Fruit fly (Drosophila melanogaster) whole organism, embryonic: ENCODE measurements around the gene mia.

Experiments used
- Adf1 ChIP-seq: fragments of 200-800 bp; sonication (Bioruptor generic); IDR thresholded peaks from 2 replicates; pipeline ENCODE4 v1.3.6; 2022; ENCODE audit warnings: missing biosample characterization, missing genetic modification characterization
- Aef1 ChIP-seq: fragments of 200-800 bp; sonication (Bioruptor generic); IDR thresholded peaks from 3 replicates; pipeline ENCODE4 v1.3.6; 2022; ENCODE audit warnings: missing biosample characterization, missing genetic modification characterization
- Atf-2 ChIP-seq: fragments of 200-800 bp; sonication (Bioruptor generic); optimal IDR thresholded peaks from 2 replicates; lab custom pipeline; 2016; ENCODE audit warnings: missing biosample characterization, missing genetic modification characterization
- BEAF-32 ChIP-seq: fragments of 200-800 bp; sonication (Bioruptor generic); optimal IDR thresholded peaks from 3 replicates; lab custom pipeline; 2017; ENCODE audit warnings: missing biosample characterization, missing genetic modification characterization, mild to moderate bottlenecking, moderate library complexity, missing genetic modification reagents
- BtbVII ChIP-seq: fragments of 200-800 bp; sonication (Bioruptor generic); optimal IDR thresholded peaks from 3 replicates; lab custom pipeline; 2017; ENCODE audit warnings: missing biosample characterization, mild to moderate bottlenecking, missing genetic modification characterization
- CG10565 ChIP-seq: fragments of 200-800 bp; sonication (Bioruptor generic); optimal IDR thresholded peaks from 3 replicates; lab custom pipeline; 2016; ENCODE audit warnings: missing biosample characterization, mild to moderate bottlenecking, missing genetic modification characterization
- CG11696 ChIP-seq: fragments of 200-800 bp; sonication (Bioruptor generic); IDR thresholded peaks from 2 replicates; pipeline ENCODE4 v1.3.6; 2022; ENCODE audit warnings: missing biosample characterization, missing genetic modification characterization
- CG13424 ChIP-seq: fragments of 200-800 bp; sonication (Bioruptor generic); optimal IDR thresholded peaks from 2 replicates; lab custom pipeline; 2019; ENCODE audit warnings: missing biosample characterization, mild to moderate bottlenecking, missing genetic modification characterization, moderate library complexity
- CG16813 ChIP-seq: fragments of 200-800 bp; sonication (Bioruptor generic); IDR thresholded peaks from 3 replicates; pipeline ENCODE4 v1.3.6; 2022; ENCODE audit warnings: missing biosample characterization, missing genetic modification characterization; ENCODE audit not compliant: partially characterized antibody
- CG16815 ChIP-seq: fragments of 200-800 bp; sonication (Bioruptor generic); optimal IDR thresholded peaks from 3 replicates; lab custom pipeline; 2017; ENCODE audit warnings: missing biosample characterization, mild to moderate bottlenecking, missing genetic modification characterization
- CG17186 ChIP-seq: fragments of 200-800 bp; sonication (Bioruptor generic); optimal IDR thresholded peaks from 3 replicates; lab custom pipeline; 2017; ENCODE audit warnings: missing biosample characterization, missing genetic modification reagents, missing genetic modification characterization
- CG17568 ChIP-seq: fragments of 200-800 bp; sonication (Bioruptor generic); optimal IDR thresholded peaks from 2 replicates; lab custom pipeline; 2018; ENCODE audit warnings: missing biosample characterization, mild to moderate bottlenecking, missing genetic modification characterization, moderate library complexity
- CG2116 ChIP-seq: fragments of 200-800 bp; sonication (Bioruptor generic); optimal IDR thresholded peaks from 3 replicates; lab custom pipeline; 2018; ENCODE audit warnings: missing biosample characterization, mild to moderate bottlenecking, missing genetic modification characterization
- CG4854 ChIP-seq: fragments of 200-800 bp; sonication (Bioruptor generic); optimal IDR thresholded peaks from 2 replicates; lab custom pipeline; 2016; ENCODE audit warnings: missing biosample characterization, missing genetic modification characterization, inconsistent platforms
- CG7556 ChIP-seq: fragments of 200-800 bp; sonication (Bioruptor generic); optimal IDR thresholded peaks from 2 replicates; lab custom pipeline; 2017; ENCODE audit warnings: missing biosample characterization, mild to moderate bottlenecking, missing genetic modification characterization
- CG7987 ChIP-seq: fragments of 200-800 bp; sonication (Bioruptor generic); optimal IDR thresholded peaks from 2 replicates; lab custom pipeline; 2018; ENCODE audit warnings: missing biosample characterization, mild to moderate bottlenecking, missing genetic modification characterization, moderate library complexity
- CHES-1-like ChIP-seq: fragments of 200-800 bp; sonication (Bioruptor generic); optimal IDR thresholded peaks from 2 replicates; lab custom pipeline; 2016; ENCODE audit warnings: missing biosample characterization, missing genetic modification characterization
- D ChIP-seq, 2 experiments: fragments of 200-800 bp in 1 of 2; fragments of >200 bp in 1 of 2; sonication (Bioruptor generic) in 1 of 2; optimal IDR thresholded peaks; 2 replicates in 1 of 2; 3 replicates in 1 of 2; lab custom pipeline; 2017; ENCODE audit warnings: mild to moderate bottlenecking in 1 of 2, missing biosample characterization in 1 of 2, missing genetic modification characterization in 1 of 2, missing genetic modification reagents in 1 of 2
- Dbx ChIP-seq: fragments of 200-800 bp; sonication (Bioruptor generic); IDR thresholded peaks from 3 replicates; pipeline ENCODE4 v1.3.6; 2022; ENCODE audit warnings: missing biosample characterization, missing genetic modification characterization
- Dfd ChIP-seq, 2 experiments: fragments of >200 bp; optimal IDR thresholded peaks; 2 replicates each; lab custom pipeline; 2017; ENCODE audit warnings: missing biosample characterization in 2 of 2, missing genetic modification characterization in 2 of 2
- Dp ChIP-seq: fragments of 200-800 bp; sonication (Bioruptor generic); optimal IDR thresholded peaks from 2 replicates; lab custom pipeline; 2018; ENCODE audit warnings: missing biosample characterization, mild to moderate bottlenecking, missing genetic modification characterization, moderate library complexity
- ERR ChIP-seq: fragments of 200-800 bp; sonication (Bioruptor generic); optimal IDR thresholded peaks from 2 replicates; lab custom pipeline; 2016; ENCODE audit warnings: missing biosample characterization, missing genetic modification characterization
- Hr78 ChIP-seq, 2 experiments: fragments of 200-800 bp in 1 of 2; fragments of >200 bp in 1 of 2; sonication (Bioruptor generic) in 1 of 2; optimal IDR thresholded peaks; 2 replicates each; lab custom pipeline; 2017 to 2019; ENCODE audit warnings: missing biosample characterization in 2 of 2, missing genetic modification characterization in 2 of 2, mild to moderate bottlenecking in 1 of 2, moderate library complexity in 1 of 2
- Lim3 ChIP-seq: fragments of 200-800 bp; sonication (Bioruptor generic); IDR thresholded peaks from 2 replicates; pipeline ENCODE4 v1.3.6; 2022; ENCODE audit warnings: missing biosample characterization, missing genetic modification characterization
- MESR4 ChIP-seq: fragments of 200-800 bp; sonication (Bioruptor generic); optimal IDR thresholded peaks from 2 replicates; lab custom pipeline; 2018; ENCODE audit warnings: missing biosample characterization, mild to moderate bottlenecking, missing genetic modification characterization, moderate library complexity
- Med ChIP-seq: fragments of 200-800 bp; sonication (Bioruptor generic); peaks from one replicate; lab custom pipeline; 2016; ENCODE audit warnings: missing biosample characterization, missing genetic modification characterization, mild to moderate bottlenecking, inconsistent platforms, moderate library complexity
- Mes4 ChIP-seq: fragments of 200-800 bp; sonication (Bioruptor generic); optimal IDR thresholded peaks from 2 replicates; lab custom pipeline; 2016; ENCODE audit warnings: missing biosample characterization, missing genetic modification characterization
- NFAT ChIP-seq: fragments of 200-800 bp; sonication (Bioruptor generic); IDR thresholded peaks from 2 replicates; pipeline ENCODE4 v1.3.6; 2022; ENCODE audit warnings: missing biosample characterization, missing genetic modification characterization
- PHDP ChIP-seq: fragments of 200-800 bp; sonication (Bioruptor generic); optimal IDR thresholded peaks from 3 replicates; lab custom pipeline; 2018; ENCODE audit warnings: missing biosample characterization, mild to moderate bottlenecking, missing genetic modification characterization, moderate library complexity
- Sry-β ChIP-seq: fragments of 200-800 bp; sonication (Bioruptor generic); optimal IDR thresholded peaks from 2 replicates; lab custom pipeline; 2018; ENCODE audit warnings: missing biosample characterization, mild to moderate bottlenecking, missing genetic modification characterization, moderate library complexity
- Trl ChIP-seq, 3 experiments: fragments of >200 bp in 2 of 3; fragments of 200-800 bp in 1 of 3; sonication (Bioruptor generic) in 1 of 3; optimal IDR thresholded peaks; 2 replicates in 1 of 3; 3 replicates in 2 of 3; lab custom pipeline; 2016 to 2017; ENCODE audit warnings: missing biosample characterization in 1 of 3, missing genetic modification characterization in 1 of 3
- ac ChIP-seq: fragments of 200-800 bp; sonication (Bioruptor generic); optimal IDR thresholded peaks from 3 replicates; lab custom pipeline; 2017; ENCODE audit warnings: missing biosample characterization, mild to moderate bottlenecking, missing genetic modification characterization
- bab2 ChIP-seq: fragments of 200-800 bp; sonication (Bioruptor generic); optimal IDR thresholded peaks from 2 replicates; lab custom pipeline; 2016; ENCODE audit warnings: missing biosample characterization, missing genetic modification characterization
- cg ChIP-seq: fragments of 200-800 bp; sonication (Bioruptor generic); optimal IDR thresholded peaks from 3 replicates; lab custom pipeline; 2019; ENCODE audit warnings: missing biosample characterization, mild to moderate bottlenecking, missing genetic modification characterization, moderate library complexity
- chm ChIP-seq: fragments of 200-800 bp; sonication (Bioruptor generic); IDR thresholded peaks from 2 replicates; pipeline ENCODE4 v1.3.6; 2022; ENCODE audit warnings: missing biosample characterization, missing genetic modification characterization
- grau ChIP-seq: fragments of 200-800 bp; optimal IDR thresholded peaks from 3 replicates; lab custom pipeline; 2019; ENCODE audit warnings: missing biosample characterization, mild to moderate bottlenecking, missing genetic modification characterization, moderate library complexity
- inv ChIP-seq: fragments of 200-800 bp; sonication (Bioruptor generic); IDR thresholded peaks from 2 replicates; pipeline ENCODE4 v1.3.6; 2022; ENCODE audit warnings: missing biosample characterization, missing genetic modification characterization; ENCODE audit not compliant: partially characterized antibody
- kay ChIP-seq: fragments of 200-800 bp; sonication (Bioruptor generic); optimal IDR thresholded peaks from 2 replicates; lab custom pipeline; 2016; ENCODE audit warnings: missing biosample characterization, missing genetic modification characterization
- kni ChIP-seq: fragments of 200-800 bp; sonication (Bioruptor generic); optimal IDR thresholded peaks from 3 replicates; lab custom pipeline; 2017; ENCODE audit warnings: mild to moderate bottlenecking, missing biosample characterization, missing genetic modification reagents, missing genetic modification characterization
- pan ChIP-seq, 4 experiments: fragments of >200 bp in 3 of 4; fragments of 200-800 bp in 1 of 4; sonication (Bioruptor generic) in 1 of 4; optimal IDR thresholded peaks in 3 of 4; IDR thresholded peaks in 1 of 4; 2 replicates each; pipeline versions ENCODE4 v1.3.6 to Lab custom; 2017 to 2022; ENCODE audit warnings: missing biosample characterization in 2 of 4, missing genetic modification characterization in 2 of 4, mixed read lengths in 1 of 4
- pzg ChIP-seq: fragments of 200-800 bp; sonication (Bioruptor generic); optimal IDR thresholded peaks from 3 replicates; lab custom pipeline; 2018; ENCODE audit warnings: missing biosample characterization, mild to moderate bottlenecking, missing genetic modification characterization, moderate library complexity
- sna ChIP-seq: fragments of 200-800 bp; sonication (Bioruptor generic); IDR thresholded peaks from 2 replicates; pipeline ENCODE4 v1.3.6; 2022; ENCODE audit warnings: missing biosample characterization, missing genetic modification characterization; ENCODE audit not compliant: partially characterized antibody
- sob ChIP-seq: fragments of 200-800 bp; sonication (Bioruptor generic); IDR thresholded peaks from 2 replicates; pipeline ENCODE4 v1.3.6; 2022; ENCODE audit warnings: missing biosample characterization, missing genetic modification characterization
- stwl ChIP-seq: fragments of 200-800 bp; sonication (Bioruptor generic); optimal IDR thresholded peaks from 3 replicates; lab custom pipeline; 2018; ENCODE audit warnings: missing biosample characterization, mild to moderate bottlenecking, missing genetic modification characterization, moderate library complexity
- zfh1 ChIP-seq: fragments of 200-800 bp; sonication (Bioruptor generic); IDR thresholded peaks from 3 replicates; pipeline ENCODE4 v1.3.6; 2022; ENCODE audit warnings: missing biosample characterization, missing genetic modification characterization

The mia gene

DNA sequence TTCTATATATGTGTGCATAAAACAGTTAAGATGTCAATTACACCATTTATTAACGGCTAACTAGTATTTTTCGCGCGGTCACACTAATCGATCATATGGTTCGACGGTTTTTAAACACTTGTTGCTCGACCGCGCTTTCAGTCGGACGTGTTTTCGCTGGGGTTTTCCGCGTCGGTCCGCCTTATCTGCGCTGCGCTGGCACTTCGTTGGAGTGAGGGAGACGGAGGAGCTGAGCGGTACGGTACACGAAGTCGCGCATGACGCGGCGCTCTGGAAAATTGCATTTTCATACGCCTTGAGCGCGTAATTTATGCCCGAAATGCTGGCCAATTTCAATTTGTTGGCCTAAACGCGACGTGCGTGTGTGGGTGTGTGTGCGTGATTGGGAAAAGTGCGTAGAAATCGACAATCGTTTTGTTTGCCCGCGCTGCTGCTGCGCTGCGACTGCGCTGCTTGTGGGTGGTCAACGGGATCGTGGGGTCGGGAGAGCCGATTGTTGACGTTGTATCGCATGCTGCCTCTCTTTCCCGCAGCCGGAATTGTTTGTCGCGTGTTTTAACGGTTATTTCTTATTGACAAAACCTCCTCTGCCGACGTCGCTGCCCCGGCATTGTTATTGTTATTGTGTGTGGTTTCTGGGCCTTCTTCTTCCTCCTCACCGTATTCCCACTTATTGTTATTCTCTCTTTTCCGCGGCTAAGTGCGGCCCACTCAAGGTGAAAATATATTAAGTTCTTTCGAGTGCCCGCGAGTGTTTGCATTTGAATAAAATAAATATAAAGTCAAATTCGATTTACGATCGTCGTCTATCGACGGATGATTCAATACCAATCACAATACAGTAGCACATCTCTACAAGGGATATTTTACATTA is 33.7 kb downstream of the mia start, which contains the start of gene Itpr (continued):
- TF ChIP-seq Dp (GFP tag; lab: Kevin White, UChicago) (peak; percentile 37), ERR (GFP tag; lab: Kevin White, UChicago) (no peak), sna (GFP tag; lab: Robert Waterston, UW) (peak; percentile 55), CG4854 (GFP tag; lab: Kevin White, UChicago) (no peak), PHDP (tag; lab: Kevin White, UChicago) (no peak), kni (GFP tag; lab: Kevin White, UChicago) (peak; percentile 59), CG2116 (GFP tag; lab: Kevin White, UChicago) (peak; percentile 10), sob (GFP tag; lab: Robert Waterston, UW) (0 out of 2 replicates have a peak, but pooled peaks have one; percentile 45), kay (GFP tag; lab: Kevin White, UChicago) (peak; percentile 55), CG13424 (tag; lab: Kevin White, UChicago) (no peak), Adf1 (GFP tag; lab: Robert Waterston, UW) (peak; percentile 100), Aef1 (GFP tag; lab: Robert Waterston, UW) (0 out of 3 replicates have a peak, but pooled peaks have one; percentile 21), inv (GFP tag; lab: Robert Waterston, UW) (peak; percentile 36; the same call in 1 of the 2 replicates), BEAF-32 (GFP tag; lab: Kevin White, UChicago) (peak; percentile 30), Dbx (0 out of 3 replicates have a peak, but pooled peaks have one; percentile 28), cg (GFP tag; lab: Kevin White, UChicago) (peak; percentile 57), Atf-2 (GFP tag; lab: Kevin White, UChicago) (no peak), ac (GFP tag; lab: Kevin White, UChicago) (peak; percentile 5), CG11696 (GFP tag; lab: Robert Waterston, UW) (peak; percentile 55; the same call in 1 of the 2 replicates), Lim3 (no peak), chm (GFP tag; lab: Robert Waterston, UW) (no peak), Dfd (GFP tag; optimal IDR thresholded peaks at IDR 0.05; lab: Kevin White, UChicago) (peak in 1 of 2 experiments; percentile 3), grau (peak; percentile 68), CG7987 (peak; percentile 7), zfh1 (GFP tag; lab: Robert Waterston, UW) (0 out of 3 replicates have a peak, but pooled peaks have one; percentile 3), bab2 (GFP tag; lab: Kevin White, UChicago) (no peak), BtbVII (GFP tag; lab: Kevin White, UChicago) (peak; percentile 32), D (optimal IDR thresholded peaks at IDR 0.05; lab: Kevin White, UChicago) (peak; percentile 24), D (GFP tag; optimal IDR thresholded peaks at IDR 0.05; lab: Kevin White, UChicago) (peak; percentile 17), Trl (optimal IDR thresholded peaks at IDR 0.05; lab: Kevin White, UChicago) (peak; percentile 9 to 38), Trl (GFP tag; optimal IDR thresholded peaks at IDR 0.05; lab: Kevin White, UChicago) (no peak), stwl (tag; lab: Kevin White, UChicago) (no peak), NFAT (GFP tag; lab: Robert Waterston, UW) (0 out of 2 replicates have a peak, but pooled peaks have one; percentile 3), Med (GFP tag; lab: Kevin White, UChicago) (peak; percentile 86), Mes4 (GFP tag; lab: Kevin White, UChicago) (no peak)

DNA sequence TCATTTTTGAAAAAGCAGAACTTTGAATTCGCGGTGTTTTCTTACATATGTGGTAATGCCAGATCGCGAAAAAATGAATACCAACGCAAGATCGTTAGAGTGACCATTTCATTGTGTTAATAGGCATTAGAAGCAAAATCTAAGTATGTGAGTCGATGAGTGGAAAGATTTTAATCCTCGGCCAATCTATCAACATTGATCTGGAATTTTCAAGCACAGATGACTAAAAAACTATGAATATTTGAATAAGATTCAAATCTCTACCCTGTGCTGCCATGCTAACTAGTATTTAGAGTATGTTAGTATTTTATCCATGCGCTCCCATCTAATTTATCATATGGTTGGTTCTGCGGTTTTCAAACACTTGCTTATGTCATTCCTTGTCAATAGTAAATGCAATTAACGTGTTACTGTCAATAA is 34.4 kb downstream of the mia start:
- no peak for TF ChIP-seq CG17568 (GFP tag; lab: Kevin White, UChicago)
- TF ChIP-seq CG7556 (GFP tag; lab: Kevin White, UChicago) = no peak
- peak; percentile 45 for TF ChIP-seq CG2116 (GFP tag; lab: Kevin White, UChicago)
- TF ChIP-seq pan (optimal IDR thresholded peaks at IDR 0.05; lab: Kevin White, UChicago) = no peak
- no peak for TF ChIP-seq pan (GFP tag; optimal IDR thresholded peaks at IDR 0.05 in 1 of 2, IDR thresholded peaks at IDR 0.05 in 1 of 2)
- peak; percentile 41 for TF ChIP-seq pzg (GFP tag; lab: Kevin White, UChicago)
- TF ChIP-seq Dp (GFP tag; lab: Kevin White, UChicago) = peak; percentile 79
- peak; percentile 49 for TF ChIP-seq BEAF-32 (GFP tag; lab: Kevin White, UChicago)
- TF ChIP-seq CG16815 (GFP tag; lab: Kevin White, UChicago) = no peak
- TF ChIP-seq Hr78 (GFP tag; optimal IDR thresholded peaks at IDR 0.05; lab: Kevin White, UChicago) = no peak
- TF ChIP-seq CG17186 (GFP tag; lab: Kevin White, UChicago) = peak; percentile 71
- TF ChIP-seq CHES-1-like (GFP tag; lab: Kevin White, UChicago) = no peak
- no peak for TF ChIP-seq MESR4
- no peak for TF ChIP-seq CG16813 (GFP tag; lab: Robert Waterston, UW)
- no peak for TF ChIP-seq Sry-β (GFP tag; lab: Kevin White, UChicago)
- no peak for TF ChIP-seq CG10565 (GFP tag; lab: Kevin White, UChicago)
